Fruit fly (Drosophila melanogaster): ENCODE results near the gene btd.

- TF ChIP-seq pan (optimal IDR thresholded peaks at IDR 0.05) (no peak), sv (GFP tag; optimal IDR thresholded peaks at IDR 0.05) (no peak), rgr (GFP tag; optimal IDR thresholded peaks at IDR 0.05) (no peak), Hr78 (GFP tag; optimal IDR thresholded peaks at IDR 0.05) (no peak)
These were observed 40.8 kb downstream of the btd start for dm6 chrX:9734808-9735207.

Data from whole organism, wandering third instar larva.